Fruit fly (Drosophila melanogaster): ENCODE data around the gene Phlpp.

dm6 chr2L:19054516-19054887, 4.4 kb upstream of the Phlpp start:
- no peak for TF ChIP-seq Myc (optimal IDR thresholded peaks at IDR 0.05)
- TF ChIP-seq dmrt93B (GFP tag; optimal IDR thresholded peaks at IDR 0.05), result no peak
- TF ChIP-seq Hnf4 (GFP tag; optimal IDR thresholded peaks at IDR 0.05), result no peak
- TF ChIP-seq Dif (GFP tag; optimal IDR thresholded peaks at IDR 0.05; ENCODE audit: partially characterized antibody), result no peak
- TF ChIP-seq dsf (GFP tag; optimal IDR thresholded peaks at IDR 0.05; ENCODE audit: borderline replicate concordance), result no peak
- TF ChIP-seq psq (GFP tag; optimal IDR thresholded peaks at IDR 0.05), result no peak
- no peak for TF ChIP-seq brk (GFP tag; optimal IDR thresholded peaks at IDR 0.05)
- no peak for TF ChIP-seq usp (GFP tag; optimal IDR thresholded peaks at IDR 0.05)
- no peak for TF ChIP-seq h (GFP tag; optimal IDR thresholded peaks at IDR 0.05)
